Worm (Caenorhabditis elegans) whole organism, mixed stage, embryonic: ENCODE data around the gene nspf-2.

ENCODE experiments used
- ceh-39 ChIP-seq: fragments of 150-350 bp; optimal IDR thresholded peaks from 2 replicates; lab custom pipeline; 2014; ENCODE audit warnings: missing biosample characterization, missing genetic modification characterization
- elt-3 ChIP-seq: fragments of 150-350 bp; optimal IDR thresholded peaks from 2 replicates; lab custom pipeline; 2014; ENCODE audit warnings: missing biosample characterization, missing genetic modification characterization
- lsy-2 ChIP-seq: fragments of 150-350 bp; optimal IDR thresholded peaks from 2 replicates; lab custom pipeline; 2014; ENCODE audit warnings: missing biosample characterization, missing genetic modification characterization
- nhr-237 ChIP-seq: fragments of 150-350 bp; optimal IDR thresholded peaks from 2 replicates; lab custom pipeline; 2014; ENCODE audit warnings: missing biosample characterization, missing genetic modification characterization
- nhr-28 ChIP-seq: fragments of 150-350 bp; optimal IDR thresholded peaks from 2 replicates; lab custom pipeline; 2014; ENCODE audit warnings: missing biosample characterization, missing genetic modification characterization
- pha-4 ChIP-seq: fragments of 150-350 bp; optimal IDR thresholded peaks from 2 replicates; lab custom pipeline; 2018; ENCODE audit warnings: missing biosample characterization, missing genetic modification reagents, missing genetic modification characterization
- unc-39 ChIP-seq: fragments of 150-350 bp; optimal IDR thresholded peaks from 2 replicates; lab custom pipeline; 2014; ENCODE audit warnings: missing biosample characterization, missing genetic modification characterization
- ztf-11 ChIP-seq: fragments of 150-350 bp; optimal IDR thresholded peaks from 2 replicates; lab custom pipeline; 2014; ENCODE audit warnings: missing biosample characterization, missing genetic modification characterization

- TF ChIP-seq ceh-39 (tag; lab: Kevin White, UChicago) (no peak), ztf-11 (tag; lab: Kevin White, UChicago) (no peak), lsy-2 (tag; lab: Kevin White, UChicago) (no peak), nhr-28 (tag; lab: Kevin White, UChicago) (no peak), pha-4 (tag; lab: Kevin White, UChicago) (no peak), nhr-237 (tag; lab: Kevin White, UChicago) (no peak), elt-3 (tag; lab: Kevin White, UChicago) (no peak), unc-39 (tag; lab: Kevin White, UChicago) (no peak)
These were observed 28.6 kb downstream of the nspf-2 start, which contains the start of gene T05A8.3 for ce11 chrII:2717335-2717734.
